Worm (Caenorhabditis elegans) whole organism, young adult: Measurements from ENCODE around the gene ceh-39.

Experiments
- bed-1 ChIP-seq: fragments of 200-800 bp; sonication (Bioruptor generic); IDR thresholded peaks from 2 replicates; pipeline ENCODE4 v1.3.6; 2022; ENCODE audit warnings: missing genetic modification reagents, missing genetic modification characterization, missing compliant biosample characterization
- ceh-58 ChIP-seq: fragments of 200-800 bp; sonication (Bioruptor generic); IDR thresholded peaks from 2 replicates; pipeline ENCODE4 v1.3.6; 2022; ENCODE audit warnings: missing genetic modification characterization, missing compliant biosample characterization
- ceh-91 ChIP-seq: fragments of 200-800 bp; sonication (Bioruptor generic); IDR thresholded peaks from 2 replicates; pipeline ENCODE4 v1.3.6; 2022; ENCODE audit warnings: missing genetic modification reagents, missing genetic modification characterization, missing compliant biosample characterization
- die-1 ChIP-seq: sonication (generic microtip); optimal IDR thresholded peaks from 2 replicates; lab custom pipeline; 2016; ENCODE audit warnings: missing genotype, mild to moderate bottlenecking, missing genetic modification characterization, missing compliant biosample characterization
- dpff-1 ChIP-seq: sonication (generic microtip); optimal IDR thresholded peaks from 2 replicates; lab custom pipeline; 2017; ENCODE audit warnings: mild to moderate bottlenecking, missing genetic modification characterization, missing compliant biosample characterization
- him-1 ChIP-seq: sonication (generic microtip); optimal IDR thresholded peaks from 2 replicates; lab custom pipeline; 2016; ENCODE audit warnings: missing genotype, missing genetic modification reagents, missing genetic modification characterization, missing compliant biosample characterization
- snpc-1.1 ChIP-seq: sonication (generic microtip); optimal IDR thresholded peaks from 2 replicates; lab custom pipeline; 2017; ENCODE audit warnings: missing genetic modification characterization, mild to moderate bottlenecking, missing compliant biosample characterization, antibody characterized with exemption, moderate library complexity, missing genotype, missing genetic modification reagents; ENCODE audit not compliant: insufficient read depth
- snpc-4 ChIP-seq, 5 experiments: fragments of 150-350 bp in 1 of 5; sonication (generic microtip) in 4 of 5; optimal IDR thresholded peaks; 2 replicates each; lab custom pipeline; 2014 to 2018; ENCODE audit warnings: missing genetic modification characterization in 5 of 5, missing biosample characterization in 3 of 5, antibody characterized with exemption in 2 of 5, mild to moderate bottlenecking in 2 of 5, missing compliant biosample characterization in 2 of 5, missing genotype in 2 of 5, moderate library complexity in 2 of 5, missing genetic modification reagents in 1 of 5
- unc-62 ChIP-seq: fragments of 150-350 bp; optimal IDR thresholded peaks from 2 replicates; lab custom pipeline; 2014; ENCODE audit warnings: missing biosample characterization, missing genetic modification reagents, missing genetic modification characterization
- zim-3 ChIP-seq: sonication (generic microtip); optimal IDR thresholded peaks from 2 replicates; lab custom pipeline; 2017; ENCODE audit warnings: mild to moderate bottlenecking, missing genetic modification characterization, moderate library complexity, missing compliant biosample characterization
- ztf-18 ChIP-seq: sonication (generic microtip); optimal IDR thresholded peaks from 2 replicates; lab custom pipeline; 2016; ENCODE audit warnings: missing genotype, mild to moderate bottlenecking, missing genetic modification characterization, missing compliant biosample characterization

DNA sequence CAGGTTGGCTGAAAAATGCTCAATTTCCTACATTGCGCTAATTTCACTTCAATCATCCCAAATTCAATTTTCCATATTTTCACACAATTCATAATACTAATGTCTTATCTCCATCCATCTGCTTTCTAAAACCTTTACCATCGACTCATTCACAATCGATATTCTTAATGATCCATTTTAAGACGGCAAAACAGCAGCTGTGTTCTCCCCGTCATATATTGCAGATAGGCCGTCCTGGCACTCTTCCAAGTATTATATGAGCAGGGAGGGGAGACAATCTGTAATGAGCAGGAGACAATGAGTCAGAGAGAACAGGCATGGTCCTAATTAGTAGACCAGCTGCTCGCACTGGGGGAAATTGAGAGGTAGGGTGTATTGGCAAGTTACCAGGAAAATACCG is 1.8 kb upstream of the ceh-39 start:
- TF ChIP-seq bed-1: no peak
- no peak for TF ChIP-seq ztf-18
- no peak for TF ChIP-seq him-1 (tag; lab: Kevin White, UChicago)
- TF ChIP-seq die-1 (tag; lab: Kevin White, UChicago): no peak
- TF ChIP-seq snpc-1.1 (tag; lab: Kevin White, UChicago): no peak
- TF ChIP-seq ceh-58 (GFP tag; lab: Robert Waterston, UW): no peak
- TF ChIP-seq ceh-91 (GFP tag; lab: Robert Waterston, UW): no peak
- TF ChIP-seq zim-3 (tag; lab: Kevin White, UChicago): no peak
- TF ChIP-seq dpff-1 (tag; lab: Kevin White, UChicago): no peak
- no peak for TF ChIP-seq snpc-4 (GFP tag; optimal IDR thresholded peaks at IDR 0.05; lab: Kevin White, UChicago)
- TF ChIP-seq snpc-4 (tag; optimal IDR thresholded peaks at IDR 0.05; lab: Kevin White, UChicago): no peak
- TF ChIP-seq unc-62: no peak
